Worm (Caenorhabditis elegans): ENCODE results near the gene rpl-38.

rpl-38 gene

DNA sequence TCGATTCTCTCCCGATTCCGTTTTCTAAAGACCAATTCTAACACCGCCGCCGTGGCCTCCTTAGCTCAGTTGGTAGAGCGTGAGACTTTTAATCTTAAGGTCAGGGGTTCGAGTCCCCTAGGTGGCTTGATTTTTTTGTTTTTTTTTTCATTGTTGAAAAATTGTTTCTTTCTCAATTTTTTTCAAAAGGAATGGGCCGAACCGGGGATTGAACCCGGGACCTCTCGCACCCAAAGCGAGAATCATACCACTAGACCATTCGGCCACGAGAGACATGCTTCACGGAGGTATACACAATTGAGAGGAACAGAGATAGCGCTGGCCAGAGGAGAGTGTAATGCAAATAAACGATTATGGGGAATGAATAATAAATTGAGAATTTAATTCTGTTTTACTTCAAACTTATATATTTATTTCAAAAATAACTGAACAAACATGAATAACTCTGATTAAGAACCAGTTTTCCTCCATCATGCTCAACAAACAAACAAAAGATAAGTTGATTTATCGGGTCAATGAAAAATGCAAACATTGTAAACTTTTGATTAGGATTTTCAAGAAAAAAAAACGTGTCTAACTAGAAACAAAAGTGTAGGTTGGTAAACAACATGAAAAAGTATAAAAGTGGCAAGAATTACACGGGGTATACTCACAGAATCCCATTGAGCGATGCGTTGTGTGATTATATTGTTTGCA is 46.8 kb upstream of the rpl-38 start, which contains the start of gene pqn-71 (continued):
- TF ChIP-seq nhr-19 (GFP tag; conservative IDR thresholded peaks at IDR 0.05) (peak; percentile 80), unc-98 (GFP tag; IDR thresholded peaks at IDR 0.05) (0 out of 2 replicates have a peak, but pooled peaks have one; percentile 25), zag-1 (tag; optimal IDR thresholded peaks at IDR 0.05) (no peak), elt-3 (tag; optimal IDR thresholded peaks at IDR 0.05) (peak in 2 of 6 experiments; percentile 45 to 72), grh-1 (GFP tag; IDR thresholded peaks at IDR 0.05) (peak; percentile 34; the same call in 1 of the 2 replicates), dpl-1 (GFP tag; optimal IDR thresholded peaks at IDR 0.05) (peak; percentile 39 to 58 (median 48)), ceh-8 (GFP tag; optimal IDR thresholded peaks at IDR 0.05) (no peak), nhr-71 (tag; optimal IDR thresholded peaks at IDR 0.05) (peak; percentile 89), blmp-1 (tag; optimal IDR thresholded peaks at IDR 0.05) (peak; percentile 32), lin-14 (GFP tag; optimal IDR thresholded peaks at IDR 0.05) (peak; percentile 77), nhr-77 (tag; optimal IDR thresholded peaks at IDR 0.05) (peak; percentile 86), mab-9 (GFP tag; IDR thresholded peaks at IDR 0.05) (0 out of 2 replicates have a peak, but pooled peaks have one; percentile 8), lin-15B (tag; optimal IDR thresholded peaks at IDR 0.05) (no peak), C16A3.4 (tag; optimal IDR thresholded peaks at IDR 0.05) (peak; percentile 72), nhr-28 (tag; optimal IDR thresholded peaks at IDR 0.05) (no peak), C04F5.9 (tag; optimal IDR thresholded peaks at IDR 0.05) (peak; percentile 37), ceh-82 (tag; optimal IDR thresholded peaks at IDR 0.05) (peak; percentile 41 to 65 (median 50)), tbx-2 (tag; optimal IDR thresholded peaks at IDR 0.05) (peak; percentile 76), ceh-63 (GFP tag; optimal IDR thresholded peaks at IDR 0.05) (no peak), mep-1 (tag; optimal IDR thresholded peaks at IDR 0.05) (peak; percentile 88), hlh-17 (GFP tag; optimal IDR thresholded peaks at IDR 0.05; ENCODE audit: borderline replicate concordance) (no peak), nhr-76 (tag; optimal IDR thresholded peaks at IDR 0.05) (no peak), nhr-85 (tag) (peak; percentile 86), F16B12.6 (tag; optimal IDR thresholded peaks at IDR 0.05) (no peak), fos-1 (tag; optimal IDR thresholded peaks at IDR 0.05) (peak; percentile 47), tlp-1 (tag; optimal IDR thresholded peaks at IDR 0.05) (no peak), rnt-1 (tag; optimal IDR thresholded peaks at IDR 0.05) (peak; percentile 56), ama-1 (optimal IDR thresholded peaks at IDR 0.05) (no peak), irx-1 (tag; optimal IDR thresholded peaks at IDR 0.05) (peak; percentile 74), mef-2 (tag; optimal IDR thresholded peaks at IDR 0.05) (no peak), aly-2 (tag; optimal IDR thresholded peaks at IDR 0.05) (peak; percentile 39), efl-1 (optimal IDR thresholded peaks at IDR 0.05) (peak; percentile 42 to 68), efl-1 (GFP tag; optimal IDR thresholded peaks at IDR 0.05 in 1 of 2) (peak; percentile 42 to 96), unc-130 (tag; optimal IDR thresholded peaks at IDR 0.05) (no peak), pax-3 (tag; optimal IDR thresholded peaks at IDR 0.05) (peak; percentile 64), egl-27 (tag; optimal IDR thresholded peaks at IDR 0.05) (no peak), alr-1 (tag; optimal IDR thresholded peaks at IDR 0.05; ENCODE audit: borderline replicate concordance) (no peak), ces-1 (GFP tag; optimal IDR thresholded peaks at IDR 0.05) (no peak), jun-1 (tag; optimal IDR thresholded peaks at IDR 0.05) (peak; percentile 83), elt-2 (tag; optimal IDR thresholded peaks at IDR 0.05) (peak; percentile 83), C34B4.2 (tag; optimal IDR thresholded peaks at IDR 0.05) (no peak), fkh-8 (tag; optimal IDR thresholded peaks at IDR 0.05) (peak; percentile 74), isw-1 (GFP tag; IDR thresholded peaks at IDR 0.05) (peak; percentile 27), nhr-47 (tag; optimal IDR thresholded peaks at IDR 0.05) (peak; percentile 91), ztf-11 (tag; optimal IDR thresholded peaks at IDR 0.05) (peak in 1 of 2 experiments; percentile 38), nhr-84 (tag; optimal IDR thresholded peaks at IDR 0.05) (no peak), efl-3 (GFP tag; optimal IDR thresholded peaks at IDR 0.05) (peak; percentile 22), vab-15 (tag; optimal IDR thresholded peaks at IDR 0.05) (peak; percentile 2), unc-62 (GFP tag; optimal IDR thresholded peaks at IDR 0.05) (no peak), lin-39 (tag; optimal IDR thresholded peaks at IDR 0.05) (no peak), mdl-1 (tag; optimal IDR thresholded peaks at IDR 0.05) (peak in 1 of 2 experiments; percentile 51), hpl-2 (GFP tag; optimal IDR thresholded peaks at IDR 0.05) (peak; percentile 79)

Measured in whole organism, L1 larva.